Fruit fly (Drosophila melanogaster) whole organism, prepupa: Measurements from ENCODE around the gene CG15530.

Source experiments
- CG10631 ChIP-seq: fragments of 200-800 bp; sonication (Bioruptor generic); optimal IDR thresholded peaks from 2 replicates; lab custom pipeline; 2016; ENCODE audit warnings: missing biosample characterization, missing genetic modification characterization
- CG10669 ChIP-seq: fragments of 200-800 bp; sonication (Bioruptor generic); optimal IDR thresholded peaks from 3 replicates; lab custom pipeline; 2018; ENCODE audit warnings: missing biosample characterization, mild to moderate bottlenecking, missing genetic modification characterization, moderate library complexity
- CG11762 ChIP-seq: fragments of 200-800 bp; sonication (Bioruptor generic); optimal IDR thresholded peaks from 3 replicates; lab custom pipeline; 2016; ENCODE audit warnings: missing biosample characterization, missing genetic modification characterization; ENCODE audit not compliant: insufficient read depth
- CG11902 ChIP-seq: fragments of 200-800 bp; sonication (Bioruptor generic); optimal IDR thresholded peaks from 3 replicates; lab custom pipeline; 2016; ENCODE audit warnings: missing biosample characterization, missing genetic modification characterization
- CG1621 ChIP-seq: fragments of 200-800 bp; sonication (Bioruptor generic); optimal IDR thresholded peaks from 3 replicates; lab custom pipeline; 2018; ENCODE audit warnings: missing biosample characterization, mild to moderate bottlenecking, missing genetic modification characterization
- CG3032 ChIP-seq: fragments of 200-800 bp; optimal IDR thresholded peaks from 2 replicates; lab custom pipeline; 2019; ENCODE audit warnings: missing biosample characterization, mild to moderate bottlenecking, missing genetic modification characterization, moderate library complexity
- CG31627 ChIP-seq: fragments of 200-800 bp; sonication (Bioruptor generic); optimal IDR thresholded peaks from 3 replicates; lab custom pipeline; 2016; ENCODE audit warnings: missing biosample characterization, missing genetic modification characterization
- CG34406 ChIP-seq: fragments of 200-800 bp; sonication (Bioruptor generic); optimal IDR thresholded peaks from 3 replicates; lab custom pipeline; 2016; ENCODE audit warnings: missing biosample characterization, missing genetic modification characterization
- CG3919 ChIP-seq: fragments of 200-800 bp; sonication (Bioruptor generic); optimal IDR thresholded peaks from 3 replicates; lab custom pipeline; 2016; ENCODE audit warnings: missing biosample characterization, missing genetic modification characterization
- CG6276 ChIP-seq: fragments of 200-800 bp; sonication (Bioruptor generic); optimal IDR thresholded peaks from 2 replicates; lab custom pipeline; 2017; ENCODE audit warnings: missing biosample characterization, mild to moderate bottlenecking, missing genetic modification characterization
- CG6792 ChIP-seq: fragments of 200-800 bp; sonication (Bioruptor generic); optimal IDR thresholded peaks from 3 replicates; lab custom pipeline; 2016; ENCODE audit warnings: missing biosample characterization, missing genetic modification characterization
- CG6808 ChIP-seq: fragments of 200-800 bp; sonication (Bioruptor generic); optimal IDR thresholded peaks from 3 replicates; lab custom pipeline; 2017; ENCODE audit warnings: missing biosample characterization, missing genetic modification characterization, mild to moderate bottlenecking, moderate library complexity, missing genetic modification reagents
- CG6854 ChIP-seq: fragments of 200-800 bp; sonication (Bioruptor generic); optimal IDR thresholded peaks from 2 replicates; lab custom pipeline; 2017; ENCODE audit warnings: missing biosample characterization, mild to moderate bottlenecking, missing genetic modification characterization
- CG7368 ChIP-seq: fragments of 200-800 bp; sonication (Bioruptor generic); optimal IDR thresholded peaks from 3 replicates; lab custom pipeline; 2016; ENCODE audit warnings: missing biosample characterization, missing genetic modification characterization
- CG8632 ChIP-seq: fragments of 200-800 bp; sonication (Bioruptor generic); optimal IDR thresholded peaks from 3 replicates; lab custom pipeline; 2016; ENCODE audit warnings: missing biosample characterization, missing genetic modification characterization
- CG9139 ChIP-seq: fragments of 200-800 bp; sonication (Bioruptor generic); optimal IDR thresholded peaks from 3 replicates; lab custom pipeline; 2017; ENCODE audit warnings: missing biosample characterization, mild to moderate bottlenecking, missing genetic modification characterization
- Eip75B ChIP-seq: fragments of 200-800 bp; sonication (Bioruptor generic); optimal IDR thresholded peaks from 3 replicates; lab custom pipeline; 2016; ENCODE audit warnings: missing biosample characterization, missing genetic modification characterization
- Eip93F ChIP-seq: fragments of 200-800 bp; sonication (Bioruptor generic); optimal IDR thresholded peaks from 2 replicates; lab custom pipeline; 2016; ENCODE audit warnings: missing biosample characterization, mild to moderate bottlenecking, missing genetic modification characterization
- Ets21C ChIP-seq: fragments of 200-800 bp; sonication (Bioruptor generic); optimal IDR thresholded peaks from 3 replicates; lab custom pipeline; 2016; ENCODE audit warnings: missing biosample characterization, missing genetic modification characterization
- Ets96B ChIP-seq: fragments of 200-800 bp; optimal IDR thresholded peaks from 2 replicates; lab custom pipeline; 2019; ENCODE audit warnings: missing biosample characterization, mild to moderate bottlenecking, missing genetic modification characterization, moderate library complexity
- Hr38 ChIP-seq: sonication (Bioruptor generic); optimal IDR thresholded peaks from 2 replicates; lab custom pipeline; 2016; ENCODE audit warnings: missing biosample characterization, missing genetic modification characterization
- Hr39 ChIP-seq: fragments of 200-800 bp; sonication (Bioruptor generic); optimal IDR thresholded peaks from 2 replicates; lab custom pipeline; 2016; ENCODE audit warnings: missing biosample characterization, missing genetic modification characterization
- Hr4 ChIP-seq: fragments of 200-800 bp; sonication (Bioruptor generic); optimal IDR thresholded peaks from 3 replicates; lab custom pipeline; 2016; ENCODE audit warnings: missing biosample characterization, missing genetic modification characterization
- Lpt ChIP-seq: fragments of 200-800 bp; sonication (Bioruptor generic); optimal IDR thresholded peaks from 3 replicates; lab custom pipeline; 2016; ENCODE audit warnings: missing biosample characterization, missing genetic modification characterization
- Met ChIP-seq: fragments of 200-800 bp; sonication (Bioruptor generic); optimal IDR thresholded peaks from 3 replicates; lab custom pipeline; 2016; ENCODE audit warnings: missing biosample characterization, missing genetic modification characterization
- OdsH ChIP-seq: fragments of 200-800 bp; sonication (Bioruptor generic); optimal IDR thresholded peaks from 3 replicates; lab custom pipeline; 2016; ENCODE audit warnings: missing biosample characterization, missing genetic modification characterization
- Sox102F ChIP-seq: fragments of 200-800 bp; sonication (Bioruptor generic); optimal IDR thresholded peaks from 2 replicates; lab custom pipeline; 2016; ENCODE audit warnings: missing biosample characterization, mild to moderate bottlenecking, missing genetic modification characterization
- Sox14 ChIP-seq: fragments of 200-800 bp; sonication (Bioruptor generic); optimal IDR thresholded peaks from 3 replicates; lab custom pipeline; 2016; ENCODE audit warnings: missing biosample characterization, missing genetic modification characterization
- Sox15 ChIP-seq: fragments of 200-800 bp; sonication (Bioruptor generic); optimal IDR thresholded peaks from 3 replicates; lab custom pipeline; 2016; ENCODE audit warnings: missing biosample characterization, missing genetic modification characterization
- achi ChIP-seq: fragments of 200-800 bp; sonication (Bioruptor generic); optimal IDR thresholded peaks from 3 replicates; lab custom pipeline; 2016; ENCODE audit warnings: missing biosample characterization, missing genetic modification characterization
- acj6 ChIP-seq: fragments of 200-800 bp; sonication (Bioruptor generic); optimal IDR thresholded peaks from 3 replicates; lab custom pipeline; 2016; ENCODE audit warnings: missing biosample characterization, missing genetic modification characterization
- dac ChIP-seq: fragments of 200-800 bp; sonication (Bioruptor generic); optimal IDR thresholded peaks from 2 replicates; lab custom pipeline; 2017; ENCODE audit warnings: missing biosample characterization, mild to moderate bottlenecking, missing genetic modification characterization
- eg ChIP-seq: fragments of 200-800 bp; sonication (Bioruptor generic); IDR thresholded peaks from 3 replicates; pipeline ENCODE4 v1.3.6; 2022; ENCODE audit warnings: missing biosample characterization, missing genetic modification characterization
- esn ChIP-seq: fragments of 200-800 bp; sonication (Bioruptor generic); optimal IDR thresholded peaks from 2 replicates; lab custom pipeline; 2016; ENCODE audit warnings: missing biosample characterization, mild to moderate bottlenecking, missing genetic modification characterization, moderate library complexity
- fd59A ChIP-seq: fragments of 200-800 bp; sonication (Bioruptor generic); optimal IDR thresholded peaks from 2 replicates; lab custom pipeline; 2017; ENCODE audit warnings: missing biosample characterization, mild to moderate bottlenecking, missing genetic modification characterization, missing genetic modification reagents
- fd85E ChIP-seq: fragments of 200-800 bp; sonication (Bioruptor generic); optimal IDR thresholded peaks from 3 replicates; lab custom pipeline; 2016; ENCODE audit warnings: missing biosample characterization, missing genetic modification characterization
- fkh ChIP-seq: fragments of 200-800 bp; sonication (Bioruptor generic); optimal IDR thresholded peaks from 3 replicates; lab custom pipeline; 2017; ENCODE audit warnings: missing biosample characterization, mild to moderate bottlenecking, missing genetic modification characterization, moderate library complexity
- lz ChIP-seq: fragments of 200-800 bp; sonication (Bioruptor generic); optimal IDR thresholded peaks from 3 replicates; lab custom pipeline; 2016; ENCODE audit warnings: missing biosample characterization, missing genetic modification characterization
- net ChIP-seq: fragments of 200-800 bp; sonication (Bioruptor generic); optimal IDR thresholded peaks from 3 replicates; lab custom pipeline; 2016; ENCODE audit warnings: missing biosample characterization, missing genetic modification characterization
- pdm3 ChIP-seq: fragments of 200-800 bp; sonication (Bioruptor generic); optimal IDR thresholded peaks from 3 replicates; lab custom pipeline; 2016; ENCODE audit warnings: missing biosample characterization, missing genetic modification characterization
- salr ChIP-seq, 2 experiments: fragments of 200-800 bp; sonication (Bioruptor generic); optimal IDR thresholded peaks; 3 replicates each; lab custom pipeline; 2016 to 2018; ENCODE audit warnings: missing biosample characterization in 2 of 2, missing genetic modification characterization in 2 of 2, mild to moderate bottlenecking in 1 of 2
- spab ChIP-seq: fragments of 200-800 bp; sonication (Bioruptor generic); optimal IDR thresholded peaks from 2 replicates; lab custom pipeline; 2017; ENCODE audit warnings: missing biosample characterization, mild to moderate bottlenecking, missing genetic modification characterization, missing genetic modification reagents
- ss ChIP-seq, 2 experiments: fragments of 200-800 bp; sonication (Bioruptor generic); optimal IDR thresholded peaks; 2 replicates in 1 of 2; 3 replicates in 1 of 2; lab custom pipeline; 2017 to 2018; ENCODE audit warnings: mild to moderate bottlenecking in 2 of 2, missing biosample characterization in 2 of 2, missing genetic modification characterization in 2 of 2, moderate library complexity in 1 of 2
- topi ChIP-seq: fragments of 200-800 bp; sonication (Bioruptor generic); optimal IDR thresholded peaks from 3 replicates; lab custom pipeline; 2016; ENCODE audit warnings: missing biosample characterization, missing genetic modification characterization
- vri ChIP-seq: fragments of 200-800 bp; sonication (Bioruptor generic); optimal IDR thresholded peaks from 3 replicates; lab custom pipeline; 2016; ENCODE audit warnings: missing biosample characterization, mild to moderate bottlenecking, missing genetic modification characterization

The CG15530 gene

DNA sequence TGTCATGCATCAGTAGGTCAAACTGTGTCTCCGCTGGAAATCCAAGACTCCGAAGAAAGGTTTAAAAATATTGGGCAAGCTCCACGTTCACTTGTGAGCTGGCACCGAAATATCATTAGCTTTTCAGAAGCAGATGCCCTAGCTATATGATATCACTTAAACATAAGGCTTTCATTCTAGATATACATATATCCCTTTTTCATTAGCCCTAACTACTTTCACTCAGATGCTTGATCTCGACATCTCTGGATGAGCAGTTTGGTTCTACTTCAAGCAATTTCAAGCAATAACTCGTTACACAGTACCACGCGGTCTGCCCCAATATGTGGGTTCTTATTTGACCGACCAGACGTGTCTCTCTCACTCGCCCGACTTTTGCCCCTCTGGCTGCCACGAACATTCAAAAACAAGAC is 13.8 kb downstream of the CG15530 start (continued):
- TF ChIP-seq CG10631 (peak; percentile 43), Ets96B (tag; lab: Kevin White, UChicago) (no peak), Sox15 (GFP tag; lab: Kevin White, UChicago) (peak; percentile 74), OdsH (GFP tag; lab: Kevin White, UChicago) (peak; percentile 67), Ets21C (GFP tag; lab: Kevin White, UChicago) (peak; percentile 63), dac (no peak), fd85E (GFP tag; lab: Kevin White, UChicago) (no peak), eg (GFP tag; lab: Robert Waterston, UW) (no peak)

DNA sequence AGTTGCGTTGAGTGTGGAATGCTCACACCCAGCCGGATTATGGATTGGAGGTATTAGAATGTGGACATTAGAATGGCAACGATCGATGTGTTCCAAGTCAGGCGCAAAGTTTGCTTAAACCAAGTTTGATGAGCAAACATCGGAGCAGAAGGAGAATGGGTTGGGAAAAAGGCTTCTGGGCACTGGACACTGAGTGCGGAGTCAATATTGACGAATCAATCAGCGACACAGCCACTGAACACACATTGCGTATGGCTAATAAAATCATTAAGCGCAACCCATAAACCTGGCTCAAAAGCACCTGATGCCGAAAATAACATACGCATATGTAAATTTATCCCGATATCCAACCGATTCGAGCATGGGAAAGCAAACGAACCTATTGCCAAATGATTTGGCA is 16.1 kb downstream of the CG15530 start:
- TF ChIP-seq Sox14 (GFP tag; lab: Kevin White, UChicago) (no peak), CG9139 (GFP tag; lab: Kevin White, UChicago) (no peak), Eip93F (GFP tag; lab: Kevin White, UChicago) (no peak), achi (GFP tag; lab: Kevin White, UChicago) (no peak), CG11762 (GFP tag; lab: Kevin White, UChicago) (no peak), fkh (GFP tag; lab: Kevin White, UChicago) (peak; percentile 44)

DNA sequence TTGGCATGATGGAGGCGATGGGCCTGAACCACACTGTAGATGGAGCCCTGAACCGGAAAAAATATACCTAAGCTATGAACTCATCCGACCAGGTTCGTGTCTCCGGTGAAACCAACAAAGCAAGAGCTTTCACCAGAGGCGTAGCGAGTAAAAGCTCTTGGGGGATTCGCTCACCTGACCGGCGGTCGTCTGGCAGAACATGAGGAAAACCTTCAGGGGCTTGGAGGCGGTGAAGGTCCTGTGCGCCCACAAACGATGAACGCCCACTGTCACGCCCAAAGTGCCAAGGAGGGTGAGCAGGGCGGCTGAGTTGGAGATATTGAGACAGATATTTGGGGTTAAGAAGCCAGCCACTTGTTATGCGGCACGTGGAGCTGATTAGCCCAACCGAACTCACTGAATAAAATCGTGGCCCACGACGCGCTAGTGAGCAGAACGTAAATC is 18.0 kb downstream of the CG15530 start:
- TF ChIP-seq fkh (GFP tag; lab: Kevin White, UChicago) (no peak), fd59A (GFP tag; lab: Kevin White, UChicago) (no peak), CG6792 (no peak), CG10669 (no peak), Hr4 (GFP tag; lab: Kevin White, UChicago) (no peak), CG11902 (GFP tag; lab: Kevin White, UChicago) (no peak), CG6808 (GFP tag; lab: Kevin White, UChicago) (no peak), spab (GFP tag; lab: Kevin White, UChicago) (no peak), Hr39 (GFP tag; lab: Kevin White, UChicago) (peak; percentile 26), Met (GFP tag; lab: Kevin White, UChicago) (no peak), salr (GFP tag; optimal IDR thresholded peaks at IDR 0.05; lab: Kevin White, UChicago) (no peak), CG3032 (tag; lab: Kevin White, UChicago) (peak; percentile 26), Hr38 (GFP tag; lab: Kevin White, UChicago) (no peak), net (GFP tag; lab: Kevin White, UChicago) (no peak), CG10631 (peak; percentile 29), ss (GFP tag; optimal IDR thresholded peaks at IDR 0.05; lab: Kevin White, UChicago) (no peak), Eip75B (no peak), CG31627 (GFP tag; lab: Kevin White, UChicago) (peak; percentile 49), Ets21C (GFP tag; lab: Kevin White, UChicago) (no peak), vri (GFP tag; lab: Kevin White, UChicago) (no peak), CG6854 (GFP tag; lab: Kevin White, UChicago) (no peak), Sox15 (GFP tag; lab: Kevin White, UChicago) (no peak), OdsH (GFP tag; lab: Kevin White, UChicago) (peak; percentile 17), Sox14 (GFP tag; lab: Kevin White, UChicago) (peak; percentile 23), acj6 (GFP tag; lab: Kevin White, UChicago) (peak; percentile 5), lz (GFP tag; lab: Kevin White, UChicago) (peak; percentile 44), Ets96B (tag; lab: Kevin White, UChicago) (no peak), Sox102F (GFP tag; lab: Kevin White, UChicago) (no peak), esn (peak; percentile 20), CG3919 (GFP tag; lab: Kevin White, UChicago) (peak; percentile 12), topi (GFP tag; lab: Kevin White, UChicago) (no peak), CG6276 (GFP tag; lab: Kevin White, UChicago) (no peak), CG34406 (GFP tag; lab: Kevin White, UChicago) (no peak), Eip93F (GFP tag; lab: Kevin White, UChicago) (no peak), eg (GFP tag; lab: Robert Waterston, UW) (peak; percentile 68), CG8632 (GFP tag; lab: Kevin White, UChicago) (no peak), pdm3 (peak; percentile 40), Lpt (no peak), CG9139 (GFP tag; lab: Kevin White, UChicago) (no peak), CG1621 (tag; lab: Kevin White, UChicago) (no peak), CG11762 (GFP tag; lab: Kevin White, UChicago) (no peak), CG7368 (GFP tag; lab: Kevin White, UChicago) (no peak), achi (GFP tag; lab: Kevin White, UChicago) (peak; percentile 6)
